Worm (Caenorhabditis elegans) whole organism, young adult: ENCODE results near the gene Y57A10A.29.
A peak's percentile ranks its signal among the peaks of the same experiment; 100 is the strongest.

Experiments used
- C17E4.6 ChIP-seq: fragments of 200-800 bp; sonication (Bioruptor generic); IDR thresholded peaks from 2 replicates; pipeline ENCODE4 v1.3.6; 2022; ENCODE audit warnings: missing genetic modification reagents, missing genetic modification characterization, missing compliant biosample characterization
- F10E7.11 ChIP-seq: sonication (generic microtip); optimal IDR thresholded peaks from 2 replicates; lab custom pipeline; 2017; ENCODE audit warnings: mild to moderate bottlenecking, missing genetic modification characterization, moderate library complexity, missing compliant biosample characterization
- T26A5.8 ChIP-seq: sonication (generic microtip); optimal IDR thresholded peaks from 2 replicates; lab custom pipeline; 2016; ENCODE audit warnings: missing genetic modification characterization, missing compliant biosample characterization
- ZK185.1 ChIP-seq: sonication (generic microtip); optimal IDR thresholded peaks from 2 replicates; lab custom pipeline; 2016; ENCODE audit warnings: mild to moderate bottlenecking, missing genetic modification characterization, missing compliant biosample characterization; ENCODE audit not compliant: poor library complexity, severe bottlenecking
- ama-1 ChIP-seq, 3 experiments: fragments of 150-350 bp in 1 of 3; sonication (generic microtip) in 2 of 3; optimal IDR thresholded peaks; 2 replicates each; lab custom pipeline; 2014 to 2018; ENCODE audit warnings: missing biosample characterization in 2 of 3, missing genetic modification characterization in 2 of 3, missing genetic modification reagents in 2 of 3
- bed-2 ChIP-seq: fragments of 200-800 bp; sonication (Bioruptor generic); IDR thresholded peaks from 2 replicates; pipeline ENCODE4 v1.3.6; 2022; ENCODE audit warnings: missing genetic modification reagents, missing genetic modification characterization, missing compliant biosample characterization
- ceh-40 ChIP-seq: fragments of 200-800 bp; sonication (Bioruptor generic); IDR thresholded peaks from 2 replicates; pipeline ENCODE4 v1.3.6; 2022; ENCODE audit warnings: missing genetic modification characterization, missing compliant biosample characterization
- nfya-2 ChIP-seq: fragments of 200-800 bp; sonication (Bioruptor generic); IDR thresholded peaks from 2 replicates; pipeline ENCODE4 v1.3.6; 2022; ENCODE audit warnings: missing genetic modification reagents, missing genetic modification characterization, missing compliant biosample characterization
- nhr-27 ChIP-seq: fragments of 200-800 bp; sonication (Bioruptor generic); optimal IDR thresholded peaks from 2 replicates; lab custom pipeline; 2018; ENCODE audit warnings: mild to moderate bottlenecking, missing genetic modification characterization, moderate library complexity, missing compliant biosample characterization
- tbx-9 ChIP-seq: sonication (generic microtip); optimal IDR thresholded peaks from 2 replicates; lab custom pipeline; 2016; ENCODE audit warnings: borderline replicate concordance, missing genetic modification characterization, inconsistent platforms, missing compliant biosample characterization
- unc-62 ChIP-seq: fragments of 150-350 bp; optimal IDR thresholded peaks from 2 replicates; lab custom pipeline; 2014; ENCODE audit warnings: missing biosample characterization, missing genetic modification reagents, missing genetic modification characterization
- zfh-2 ChIP-seq: fragments of 200-800 bp; sonication (Bioruptor generic); conservative IDR thresholded peaks from 2 replicates; pipeline ENCODE4 v1.3.6; 2022; ENCODE audit warnings: missing genetic modification reagents, missing genetic modification characterization, missing compliant biosample characterization
- ztf-28 ChIP-seq: fragments of 200-800 bp; sonication (Bioruptor generic); IDR thresholded peaks from 2 replicates; pipeline ENCODE4 v1.3.6; 2022; ENCODE audit warnings: missing genetic modification reagents, missing genetic modification characterization, missing compliant biosample characterization
- ztf-3 ChIP-seq: fragments of 200-800 bp; sonication (Bioruptor generic); optimal IDR thresholded peaks from 2 replicates; lab custom pipeline; 2018; ENCODE audit warnings: mild to moderate bottlenecking, missing genetic modification characterization, missing compliant biosample characterization

DNA sequence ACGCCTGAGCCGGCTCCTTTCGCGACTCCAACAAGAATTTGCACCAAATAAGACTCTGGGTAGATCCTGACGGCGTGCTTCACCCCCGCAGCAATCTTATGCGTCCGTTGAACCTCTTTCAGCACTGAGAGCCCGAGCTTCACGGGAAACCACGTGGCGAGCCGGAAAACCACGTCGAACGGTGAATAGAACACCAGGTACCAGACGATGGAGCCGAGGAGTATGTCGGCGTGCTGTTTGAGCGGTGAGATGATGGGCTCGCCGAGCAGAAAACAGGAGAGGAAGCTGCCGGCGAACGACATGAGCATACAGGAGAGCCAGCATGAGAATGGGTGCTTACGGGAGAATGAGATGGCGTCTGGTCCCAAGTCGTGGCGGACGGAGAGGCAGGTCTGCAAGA is 759 bp upstream of the Y57A10A.29 start:
- TF ChIP-seq bed-2 (no peak), nfya-2 (GFP tag; lab: Robert Waterston, UW) (no peak), nhr-27 (no peak), ZK185.1 (no peak), ceh-40 (GFP tag; lab: Robert Waterston, UW) (no peak), ama-1 (optimal IDR thresholded peaks at IDR 0.05; lab: Kevin White, UChicago) (no peak), ama-1 (GFP tag; optimal IDR thresholded peaks at IDR 0.05; lab: Kevin White, UChicago) (no peak), unc-62 (GFP tag; lab: Kevin White, UChicago) (no peak), tbx-9 (tag; lab: Kevin White, UChicago) (no peak), ztf-28 (GFP tag; lab: Robert Waterston, UW) (no peak), zfh-2 (peak; percentile 74), T26A5.8 (no peak), C17E4.6 (GFP tag; lab: Robert Waterston, UW) (no peak), ztf-3 (GFP tag; lab: Kevin White, UChicago) (no peak), F10E7.11 (tag; lab: Kevin White, UChicago) (no peak)
